Worm (Caenorhabditis elegans): ENCODE data around the gene C25D7.16.
A peak's percentile ranks its signal among the peaks of the same experiment; 100 is the strongest.

C25D7.16 gene

DNA sequence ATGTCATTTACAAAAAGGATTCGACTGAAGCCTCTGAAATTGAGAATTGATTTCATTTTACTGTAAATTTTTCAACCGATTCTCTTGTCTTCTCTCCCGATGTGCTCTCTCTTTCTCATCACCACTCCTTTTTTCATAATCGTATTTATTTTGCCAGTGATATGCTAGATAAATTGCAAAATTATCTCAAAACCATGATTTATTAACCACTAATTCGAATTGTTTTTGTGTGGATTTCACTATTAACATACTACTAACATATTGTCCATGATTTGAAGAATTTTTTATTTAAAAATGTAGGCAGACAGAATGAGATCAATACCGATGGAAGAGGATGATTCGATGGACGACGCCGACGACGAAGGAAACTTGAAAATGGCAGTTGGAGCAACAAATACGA is 11.2 kb downstream of the C25D7.16 start, which contains the start of gene C25D7.10:
C25D7.10 (plus strand) TSS at position 301 of the 400 bp plus-strand sequence.
- TF ChIP-seq T20F7.1 (GFP tag; optimal IDR thresholded peaks at IDR 0.05) (no peak), aha-1 (tag) (no peak), ztf-7 (tag; optimal IDR thresholded peaks at IDR 0.05) (no peak), lin-38 (GFP tag; IDR thresholded peaks at IDR 0.05) (peak; percentile 27; the same call in 1 of the 2 replicates)

DNA sequence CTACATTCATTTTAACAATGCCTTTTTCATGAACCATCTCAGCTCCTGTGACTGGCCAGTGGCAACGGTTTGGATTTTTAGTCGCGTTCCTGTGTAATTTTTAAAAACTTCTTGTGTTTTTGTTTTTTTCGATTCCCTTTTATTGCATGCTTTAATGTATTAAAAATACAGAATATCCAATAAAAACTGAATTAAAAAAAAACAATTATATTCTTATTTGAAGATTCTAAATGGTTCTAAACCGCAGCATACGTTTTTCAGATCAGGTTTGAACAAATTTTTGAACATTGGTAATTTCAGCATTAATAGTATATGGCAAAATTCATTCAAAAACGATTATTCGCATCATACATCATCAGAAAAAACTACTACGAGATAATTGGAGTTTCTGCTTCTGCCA is 12.4 kb downstream of the C25D7.16 start, which contains the start of gene dnj-3:
dnj-3 (plus strand) TSS at position 301 of the 400 bp plus-strand sequence.
- TF ChIP-seq T20F7.1 (GFP tag; optimal IDR thresholded peaks at IDR 0.05) (no peak), ces-1 (GFP tag; optimal IDR thresholded peaks at IDR 0.05) (no peak), php-3 (GFP tag; IDR thresholded peaks at IDR 0.05) (no peak)

DNA sequence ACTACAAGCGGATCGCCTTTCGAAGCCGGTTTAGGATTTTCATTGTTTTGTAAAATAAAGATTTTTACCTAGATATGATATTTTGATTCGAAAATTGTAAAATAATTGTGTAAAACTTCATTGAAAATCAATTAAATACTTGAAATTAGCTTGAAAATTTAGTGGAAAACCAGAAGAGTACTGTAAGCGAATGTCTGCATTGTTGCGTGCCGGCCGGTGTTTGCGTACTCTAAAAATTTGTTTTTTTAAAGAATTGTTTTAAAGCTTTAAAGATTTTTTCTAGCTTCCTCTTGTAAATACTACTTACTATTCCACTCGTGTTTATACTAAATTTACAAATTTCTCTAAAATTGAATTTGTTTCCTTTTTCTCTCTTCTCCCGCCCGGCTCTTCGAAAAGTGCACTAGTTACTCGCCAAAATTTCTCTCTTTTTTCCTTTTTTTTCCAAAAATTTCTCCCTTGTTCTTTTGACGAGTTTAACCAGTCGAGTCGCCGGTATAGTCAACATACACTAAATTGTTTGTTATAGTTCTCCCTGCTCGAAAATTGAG is 13.5 kb downstream of the C25D7.16 start:
- TF ChIP-seq spr-1 (tag; optimal IDR thresholded peaks at IDR 0.05) (no peak), lsy-2 (tag; optimal IDR thresholded peaks at IDR 0.05) (peak in 1 of 2 experiments; percentile 61), fkh-10 (GFP tag; optimal IDR thresholded peaks at IDR 0.05) (peak; percentile 14), mdt-29 (GFP tag; IDR thresholded peaks at IDR 0.05) (no peak)

DNA sequence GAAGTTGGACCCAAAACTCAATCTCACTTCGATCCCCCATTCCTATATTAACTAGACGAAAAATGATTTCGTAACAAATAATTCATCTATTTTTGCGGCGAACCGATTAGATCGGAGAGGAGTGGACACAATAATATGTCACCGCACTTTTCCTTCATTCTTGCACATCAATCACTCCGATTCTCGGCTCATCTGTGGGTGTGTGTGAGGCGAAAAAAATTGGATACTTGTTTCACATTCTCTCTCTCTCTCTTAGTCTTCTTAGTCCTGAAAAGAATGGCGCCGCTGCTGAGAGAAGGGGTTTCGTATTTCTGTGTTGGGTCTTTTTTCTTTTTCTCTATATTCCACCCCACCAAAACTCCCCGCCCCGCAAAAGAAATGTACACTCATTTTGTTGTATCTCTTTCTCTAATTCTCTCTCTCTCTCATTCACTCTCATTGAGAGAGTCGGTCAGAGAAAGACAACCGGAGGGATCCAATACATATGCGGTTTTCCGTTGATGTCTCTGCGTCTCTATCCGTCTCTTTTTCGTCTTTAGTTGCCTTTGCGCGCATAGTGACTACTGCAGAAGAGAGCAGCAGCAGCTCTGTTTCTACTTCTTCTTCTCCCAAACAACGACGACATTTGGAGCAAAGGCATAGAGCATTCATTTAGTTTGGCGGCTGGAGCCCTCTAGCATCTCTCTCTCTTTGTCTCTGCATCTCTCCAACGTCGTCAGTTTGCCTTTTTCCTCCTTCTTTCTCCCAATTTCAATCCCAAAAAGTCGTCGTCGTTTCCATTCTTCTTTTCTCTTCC is 15.2 kb downstream of the C25D7.16 start, which contains the start of gene unc-76:
unc-76 (plus strand) TSS at position 746 of the 796 bp plus-strand sequence.
- TF ChIP-seq hmg-1.1 (GFP tag; IDR thresholded peaks at IDR 0.05) (peak; percentile 74), lsy-2 (tag; optimal IDR thresholded peaks at IDR 0.05) (peak; percentile 42 to 76), ZK546.5 (tag; optimal IDR thresholded peaks at IDR 0.05) (no peak), lin-13 (GFP tag; optimal IDR thresholded peaks at IDR 0.05) (peak; percentile 55), ces-1 (GFP tag; optimal IDR thresholded peaks at IDR 0.05) (peak; percentile 56), set-16 (GFP tag; IDR thresholded peaks at IDR 0.05) (no peak; the same call in 1 of the 2 replicates), dpl-1 (GFP tag; optimal IDR thresholded peaks at IDR 0.05) (peak; percentile 27), lin-39 (tag; optimal IDR thresholded peaks at IDR 0.05) (peak; percentile 80), mdl-1 (tag; optimal IDR thresholded peaks at IDR 0.05) (peak; percentile 2 to 31), ztf-7 (tag; optimal IDR thresholded peaks at IDR 0.05) (no peak), egl-43 (GFP tag; IDR thresholded peaks at IDR 0.05) (peak; percentile 38; the same call in 1 of the 2 replicates), ctbp-1 (GFP tag; IDR thresholded peaks at IDR 0.05) (peak; percentile 72), dve-1 (tag; optimal IDR thresholded peaks at IDR 0.05; ENCODE audit: insufficient read depth) (peak; percentile 72), nhr-6 (tag; optimal IDR thresholded peaks at IDR 0.05) (peak; percentile 87), aly-2 (tag; optimal IDR thresholded peaks at IDR 0.05) (no peak), fkh-10 (GFP tag; optimal IDR thresholded peaks at IDR 0.05) (peak; percentile 92), dmd-9 (GFP tag; IDR thresholded peaks at IDR 0.05) (no peak), vab-7 (GFP tag; IDR thresholded peaks at IDR 0.05) (no peak), mep-1 (tag; optimal IDR thresholded peaks at IDR 0.05) (peak; percentile 90), hlh-11 (tag; optimal IDR thresholded peaks at IDR 0.05) (peak; percentile 68), jun-1 (tag; optimal IDR thresholded peaks at IDR 0.05) (no peak), zag-1 (tag; optimal IDR thresholded peaks at IDR 0.05) (peak; percentile 56), daf-16 (GFP tag; optimal IDR thresholded peaks at IDR 0.05) (peak in 1 of 2 experiments; percentile 23), daf-16 (tag; optimal IDR thresholded peaks at IDR 0.05) (peak; percentile 8), F37D6.2 (tag; optimal IDR thresholded peaks at IDR 0.05) (peak; percentile 78), lin-38 (GFP tag; IDR thresholded peaks at IDR 0.05) (peak; percentile 21; the same call in 1 of the 2 replicates), unc-62 (GFP tag; optimal IDR thresholded peaks at IDR 0.05 in 1 of 2) (peak in 1 of 2 experiments; percentile 98), unc-62 (tag; optimal IDR thresholded peaks at IDR 0.05) (no peak), daf-19 (GFP tag; conservative IDR thresholded peaks at IDR 0.05) (no peak), nhr-41 (GFP tag; IDR thresholded peaks at IDR 0.05) (no peak), dmd-6 (GFP tag; IDR thresholded peaks at IDR 0.05) (peak; percentile 38; the same call in 1 of the 2 replicates), T26A8.4 (GFP tag; IDR thresholded peaks at IDR 0.05) (peak; percentile 41; the same call in 1 of the 2 replicates), pha-4 (GFP tag; IDR thresholded peaks at IDR 0.05) (peak; percentile 23; the same call in 1 of the 2 replicates), pha-4 (tag; optimal IDR thresholded peaks at IDR 0.05) (peak; percentile 20), nhr-28 (tag; optimal IDR thresholded peaks at IDR 0.05) (peak; percentile 55), aha-1 (tag) (peak; percentile 95), tag-97 (GFP tag; IDR thresholded peaks at IDR 0.05) (no peak), hif-1 (tag; optimal IDR thresholded peaks at IDR 0.05) (peak in 1 of 2 experiments; percentile 47)
